Worm (Caenorhabditis elegans) whole organism, young adult: ENCODE measurements around the gene dhhc-5.

ENCODE experiments used
- B0019.2 ChIP-seq: fragments of 200-800 bp; sonication (Bioruptor generic); conservative IDR thresholded peaks from 2 replicates; pipeline ENCODE4 v1.3.6; 2022; ENCODE audit warnings: missing genetic modification reagents, missing genetic modification characterization, missing compliant biosample characterization
- C17E4.6 ChIP-seq: fragments of 200-800 bp; sonication (Bioruptor generic); IDR thresholded peaks from 2 replicates; pipeline ENCODE4 v1.3.6; 2022; ENCODE audit warnings: missing genetic modification reagents, missing genetic modification characterization, missing compliant biosample characterization
- F22D6.2 ChIP-seq: sonication (generic microtip); optimal IDR thresholded peaks from 2 replicates; lab custom pipeline; 2016; ENCODE audit warnings: mild to moderate bottlenecking, missing genetic modification characterization, missing compliant biosample characterization
- F23B12.7 ChIP-seq: sonication (generic microtip); optimal IDR thresholded peaks from 2 replicates; lab custom pipeline; 2017; ENCODE audit warnings: missing genetic modification characterization, mild to moderate bottlenecking, missing compliant biosample characterization, antibody characterized with exemption, moderate library complexity; ENCODE audit not compliant: insufficient read depth
- F33H1.4 ChIP-seq: fragments of 200-800 bp; sonication (Bioruptor generic); IDR thresholded peaks from 2 replicates; pipeline ENCODE4 v1.3.6; 2022; ENCODE audit warnings: missing genetic modification reagents, missing genetic modification characterization, missing compliant biosample characterization
- F37B4.10 ChIP-seq: fragments of 200-800 bp; sonication (Bioruptor generic); IDR thresholded peaks from 2 replicates; pipeline ENCODE4 v1.3.6; 2022; ENCODE audit warnings: missing genetic modification characterization, missing compliant biosample characterization
- K11D2.4 ChIP-seq: fragments of 200-800 bp; sonication (Bioruptor generic); IDR thresholded peaks from 2 replicates; pipeline ENCODE4 v1.3.6; 2022; ENCODE audit warnings: missing genetic modification reagents, missing genetic modification characterization, missing compliant biosample characterization
- T26A5.8 ChIP-seq: sonication (generic microtip); optimal IDR thresholded peaks from 2 replicates; lab custom pipeline; 2016; ENCODE audit warnings: missing genetic modification characterization, missing compliant biosample characterization
- Y53F4B.3 ChIP-seq: fragments of 200-800 bp; sonication (Bioruptor generic); IDR thresholded peaks from 2 replicates; pipeline ENCODE4 v1.3.6; 2022; ENCODE audit warnings: missing genetic modification reagents, missing genetic modification characterization, missing compliant biosample characterization
- Y56A3A.18 ChIP-seq: fragments of 200-800 bp; sonication (Bioruptor generic); IDR thresholded peaks from 2 replicates; pipeline ENCODE4 v1.3.6; 2022; ENCODE audit warnings: missing genetic modification reagents, missing genetic modification characterization, missing compliant biosample characterization
- ama-1 ChIP-seq, 3 experiments: fragments of 150-350 bp in 1 of 3; sonication (generic microtip) in 2 of 3; optimal IDR thresholded peaks; 2 replicates each; lab custom pipeline; 2014 to 2018; ENCODE audit warnings: missing biosample characterization in 2 of 3, missing genetic modification characterization in 2 of 3, missing genetic modification reagents in 2 of 3
- aptf-3 ChIP-seq: fragments of 200-800 bp; sonication (Bioruptor generic); IDR thresholded peaks from 2 replicates; pipeline ENCODE4 v1.3.6; 2022; ENCODE audit warnings: missing genetic modification characterization, missing compliant biosample characterization
- attf-5 ChIP-seq: fragments of 200-800 bp; sonication (Bioruptor generic); optimal IDR thresholded peaks from 2 replicates; lab custom pipeline; 2018; ENCODE audit warnings: mild to moderate bottlenecking, missing genetic modification characterization, missing compliant biosample characterization
- cebp-2 ChIP-seq: fragments of 200-800 bp; sonication (Bioruptor generic); IDR thresholded peaks from 2 replicates; pipeline ENCODE4 v1.3.6; 2022; ENCODE audit warnings: missing genetic modification characterization, missing compliant biosample characterization
- ceh-27 ChIP-seq: fragments of 200-800 bp; sonication (Bioruptor generic); optimal IDR thresholded peaks from 2 replicates; lab custom pipeline; 2018; ENCODE audit warnings: mild to moderate bottlenecking, missing genetic modification characterization, moderate library complexity, missing compliant biosample characterization
- ceh-58 ChIP-seq: fragments of 200-800 bp; sonication (Bioruptor generic); IDR thresholded peaks from 2 replicates; pipeline ENCODE4 v1.3.6; 2022; ENCODE audit warnings: missing genetic modification characterization, missing compliant biosample characterization
- ceh-79 ChIP-seq: sonication (generic microtip); optimal IDR thresholded peaks from 2 replicates; lab custom pipeline; 2017; ENCODE audit warnings: mild to moderate bottlenecking, missing genetic modification characterization, missing compliant biosample characterization
- ceh-91 ChIP-seq: fragments of 200-800 bp; sonication (Bioruptor generic); IDR thresholded peaks from 2 replicates; pipeline ENCODE4 v1.3.6; 2022; ENCODE audit warnings: missing genetic modification reagents, missing genetic modification characterization, missing compliant biosample characterization
- dox-1 ChIP-seq: fragments of 200-800 bp; sonication (Bioruptor generic); IDR thresholded peaks from 2 replicates; pipeline ENCODE4 v1.3.6; 2022; ENCODE audit warnings: missing genetic modification reagents, missing genetic modification characterization, missing compliant biosample characterization
- egrh-3 ChIP-seq: fragments of 200-800 bp; sonication (Bioruptor generic); IDR thresholded peaks from 2 replicates; pipeline ENCODE4 v1.3.6; 2022; ENCODE audit warnings: missing genetic modification reagents, missing genetic modification characterization, missing compliant biosample characterization
- him-1 ChIP-seq: sonication (generic microtip); optimal IDR thresholded peaks from 2 replicates; lab custom pipeline; 2016; ENCODE audit warnings: missing genotype, missing genetic modification reagents, missing genetic modification characterization, missing compliant biosample characterization
- hlh-12 ChIP-seq: sonication (generic microtip); optimal IDR thresholded peaks from 2 replicates; lab custom pipeline; 2016; ENCODE audit warnings: missing genetic modification characterization, missing compliant biosample characterization
- hlh-26 ChIP-seq: fragments of 200-800 bp; sonication (Bioruptor generic); conservative IDR thresholded peaks from 2 replicates; pipeline ENCODE4 v1.3.6; 2022; ENCODE audit warnings: missing genetic modification reagents, missing genetic modification characterization, missing compliant biosample characterization
- hmg-1.2 ChIP-seq: fragments of 200-800 bp; sonication (Bioruptor generic); IDR thresholded peaks from 2 replicates; pipeline ENCODE4 v1.3.6; 2022; ENCODE audit warnings: missing genetic modification reagents, missing genetic modification characterization, missing compliant biosample characterization
- hsf-1 ChIP-seq: fragments of 200-800 bp; sonication (Bioruptor generic); IDR thresholded peaks from 2 replicates; pipeline ENCODE4 v1.3.6; 2022; ENCODE audit warnings: missing genetic modification reagents, missing genetic modification characterization, missing compliant biosample characterization
- lag-1 ChIP-seq: fragments of 200-800 bp; sonication (Bioruptor generic); IDR thresholded peaks from 2 replicates; pipeline ENCODE4 v1.3.6; 2022; ENCODE audit warnings: missing genetic modification reagents, missing genetic modification characterization, missing compliant biosample characterization
- let-526 ChIP-seq: fragments of 200-800 bp; sonication (Bioruptor generic); IDR thresholded peaks from 2 replicates; pipeline ENCODE4 v1.3.6; 2022; ENCODE audit warnings: missing genetic modification reagents, missing genetic modification characterization, missing compliant biosample characterization
- let-607 ChIP-seq, 2 experiments: fragments of 200-800 bp in 1 of 2; sonication (Bioruptor generic) in 1 of 2; sonication (generic microtip) in 1 of 2; optimal IDR thresholded peaks; 2 replicates each; lab custom pipeline; 2016 to 2018; ENCODE audit warnings: mild to moderate bottlenecking in 2 of 2, missing compliant biosample characterization in 2 of 2, missing genetic modification characterization in 2 of 2, moderate library complexity in 2 of 2, missing genotype in 1 of 2
- lin-35 ChIP-seq, 3 experiments: fragments of 150-350 bp in 2 of 3; sonication (generic microtip) in 1 of 3; optimal IDR thresholded peaks; 2 replicates each; lab custom pipeline; 2014 to 2018; ENCODE audit warnings: missing biosample characterization in 3 of 3, missing genetic modification characterization in 3 of 3, missing genetic modification reagents in 3 of 3
- lin-40 ChIP-seq: sonication (generic microtip); optimal IDR thresholded peaks from 2 replicates; lab custom pipeline; 2016; ENCODE audit warnings: missing genetic modification characterization, mild to moderate bottlenecking, missing compliant biosample characterization, missing genotype, missing genetic modification reagents
- lir-1 ChIP-seq: fragments of 200-800 bp; sonication (Bioruptor generic); conservative IDR thresholded peaks from 2 replicates; pipeline ENCODE4 v1.3.6; 2022; ENCODE audit warnings: missing genetic modification reagents, missing genetic modification characterization, missing compliant biosample characterization
- lsy-27 ChIP-seq: sonication (generic microtip); optimal IDR thresholded peaks from 2 replicates; lab custom pipeline; 2017; ENCODE audit warnings: missing genetic modification characterization, mild to moderate bottlenecking, missing compliant biosample characterization, antibody characterized with exemption, missing genotype, borderline replicate concordance; ENCODE audit not compliant: insufficient read depth
- mes-4 ChIP-seq: sonication (generic microtip); optimal IDR thresholded peaks from 2 replicates; lab custom pipeline; 2016; ENCODE audit warnings: missing genotype, missing genetic modification characterization, missing compliant biosample characterization
- nfya-1 ChIP-seq: sonication (generic microtip); optimal IDR thresholded peaks from 2 replicates; lab custom pipeline; 2017; ENCODE audit warnings: antibody characterized with exemption, missing compliant biosample characterization, missing genetic modification characterization, borderline replicate concordance; ENCODE audit not compliant: insufficient read depth
- nhr-120 ChIP-seq: fragments of 200-800 bp; sonication (Bioruptor generic); IDR thresholded peaks from 2 replicates; pipeline ENCODE4 v1.3.6; 2022; ENCODE audit warnings: missing genetic modification characterization, missing compliant biosample characterization
- sea-2 ChIP-seq: fragments of 200-800 bp; sonication (Bioruptor generic); IDR thresholded peaks from 2 replicates; pipeline ENCODE4 v1.3.6; 2022; ENCODE audit warnings: missing genetic modification characterization, missing compliant biosample characterization
- snpc-3.4 ChIP-seq: sonication (generic microtip); optimal IDR thresholded peaks from 2 replicates; lab custom pipeline; 2017; ENCODE audit warnings: missing genetic modification characterization, mild to moderate bottlenecking, missing compliant biosample characterization, antibody characterized with exemption, moderate library complexity, missing genotype, missing genetic modification reagents
- tbx-9 ChIP-seq: sonication (generic microtip); optimal IDR thresholded peaks from 2 replicates; lab custom pipeline; 2016; ENCODE audit warnings: borderline replicate concordance, missing genetic modification characterization, inconsistent platforms, missing compliant biosample characterization
- tlf-1 ChIP-seq: fragments of 200-800 bp; sonication (Bioruptor generic); optimal IDR thresholded peaks from 2 replicates; lab custom pipeline; 2018; ENCODE audit warnings: mild to moderate bottlenecking, missing genetic modification characterization, missing compliant biosample characterization
- xnd-1 ChIP-seq: sonication (generic microtip); optimal IDR thresholded peaks from 2 replicates; lab custom pipeline; 2016; ENCODE audit warnings: missing genotype, missing genetic modification reagents, missing genetic modification characterization, missing compliant biosample characterization
- zim-3 ChIP-seq: sonication (generic microtip); optimal IDR thresholded peaks from 2 replicates; lab custom pipeline; 2017; ENCODE audit warnings: mild to moderate bottlenecking, missing genetic modification characterization, moderate library complexity, missing compliant biosample characterization
- ztf-18 ChIP-seq: sonication (generic microtip); optimal IDR thresholded peaks from 2 replicates; lab custom pipeline; 2016; ENCODE audit warnings: missing genotype, mild to moderate bottlenecking, missing genetic modification characterization, missing compliant biosample characterization
- ztf-25 ChIP-seq: fragments of 200-800 bp; sonication (Bioruptor generic); IDR thresholded peaks from 2 replicates; pipeline ENCODE4 v1.3.6; 2022; ENCODE audit warnings: missing genetic modification reagents, missing genetic modification characterization, missing compliant biosample characterization
- ztf-26 ChIP-seq: sonication (generic microtip); optimal IDR thresholded peaks from 2 replicates; lab custom pipeline; 2017; ENCODE audit warnings: missing genetic modification characterization, missing compliant biosample characterization
- ztf-3 ChIP-seq: fragments of 200-800 bp; sonication (Bioruptor generic); optimal IDR thresholded peaks from 2 replicates; lab custom pipeline; 2018; ENCODE audit warnings: mild to moderate bottlenecking, missing genetic modification characterization, missing compliant biosample characterization
- ztf-6 ChIP-seq: fragments of 200-800 bp; sonication (Bioruptor generic); IDR thresholded peaks from 2 replicates; pipeline ENCODE4 v1.3.6; 2022; ENCODE audit warnings: missing genetic modification reagents, missing genetic modification characterization, missing compliant biosample characterization

Gene dhhc-5

ce11 chrIII:6881745-6882144 lies 32.9 kb upstream of the dhhc-5 start:
- TF ChIP-seq nhr-120 (no peak), B0019.2 (GFP tag; lab: Robert Waterston, UW) (no peak), ztf-18 (no peak), ceh-58 (GFP tag; lab: Robert Waterston, UW) (no peak), him-1 (no peak), C17E4.6 (GFP tag; lab: Robert Waterston, UW) (no peak), tbx-9 (tag; lab: Kevin White, UChicago) (no peak), sea-2 (no peak), ztf-3 (GFP tag; lab: Kevin White, UChicago) (no peak), ztf-26 (tag; lab: Kevin White, UChicago) (no peak), ceh-27 (GFP tag; lab: Kevin White, UChicago) (no peak)

- TF ChIP-seq hlh-26 (GFP tag; lab: Robert Waterston, UW) (no peak), attf-5 (GFP tag; lab: Kevin White, UChicago) (no peak), zim-3 (no peak), ztf-18 (no peak), ceh-79 (tag; lab: Kevin White, UChicago) (no peak), T26A5.8 (tag; lab: Kevin White, UChicago) (no peak), hlh-12 (tag; lab: Kevin White, UChicago) (no peak), snpc-3.4 (tag; lab: Kevin White, UChicago) (no peak), xnd-1 (tag; lab: Kevin White, UChicago) (no peak), tlf-1 (GFP tag; lab: Kevin White, UChicago) (no peak), lin-40 (tag; lab: Kevin White, UChicago) (no peak), F33H1.4 (no peak), egrh-3 (GFP tag; lab: Robert Waterston, UW) (no peak), nfya-1 (no peak)
Observed at ce11 chrIII:6880797-6881196, 31.9 kb upstream of the dhhc-5 start, which contains the start of gene K04C2.7. TSS of gene K04C2.7 (plus strand) at chrIII:6881097.

- TF ChIP-seq Y53F4B.3 (GFP tag; lab: Robert Waterston, UW) = no peak
- TF ChIP-seq lag-1 (GFP tag; lab: Robert Waterston, UW) = no peak
- TF ChIP-seq mes-4 = no peak
- peak; percentile 51; the same call in 1 of the 2 replicates for TF ChIP-seq K11D2.4
- no peak for TF ChIP-seq F23B12.7 (tag; lab: Kevin White, UChicago)
- no peak for TF ChIP-seq lsy-27 (tag; lab: Kevin White, UChicago)
- TF ChIP-seq cebp-2 (GFP tag; lab: Robert Waterston, UW) = no peak
- no peak for TF ChIP-seq hmg-1.2
- no peak for TF ChIP-seq let-526 (GFP tag; lab: Robert Waterston, UW)
- peak; percentile 23 for TF ChIP-seq tlf-1 (GFP tag; lab: Kevin White, UChicago)
- no peak for TF ChIP-seq hsf-1 (GFP tag; lab: Robert Waterston, UW)
- TF ChIP-seq dox-1 (GFP tag; lab: Robert Waterston, UW) = no peak
- TF ChIP-seq F22D6.2 (tag; lab: Kevin White, UChicago) = no peak
- no peak for TF ChIP-seq ztf-6 (GFP tag; lab: Robert Waterston, UW)
- no peak for TF ChIP-seq nhr-120
- no peak for TF ChIP-seq ztf-25 (GFP tag; lab: Robert Waterston, UW)
- no peak for TF ChIP-seq ceh-91 (GFP tag; lab: Robert Waterston, UW)
- peak in 1 of 3 experiments; percentile 10 for TF ChIP-seq lin-35 (GFP tag; optimal IDR thresholded peaks at IDR 0.05; lab: Kevin White, UChicago)
- TF ChIP-seq ama-1 (optimal IDR thresholded peaks at IDR 0.05; lab: Kevin White, UChicago) = peak; percentile 46
- no peak for TF ChIP-seq ama-1 (GFP tag; optimal IDR thresholded peaks at IDR 0.05; lab: Kevin White, UChicago)
- no peak for TF ChIP-seq Y56A3A.18 (GFP tag; lab: Robert Waterston, UW)
- TF ChIP-seq let-607 (tag; optimal IDR thresholded peaks at IDR 0.05; lab: Kevin White, UChicago) = no peak
- TF ChIP-seq F37B4.10 (GFP tag; lab: Robert Waterston, UW) = no peak
- no peak for TF ChIP-seq lir-1 (GFP tag; lab: Robert Waterston, UW)
- TF ChIP-seq aptf-3 (GFP tag; lab: Robert Waterston, UW) = no peak
Observed at ce11 chrIII:6873724-6874123, 24.9 kb upstream of the dhhc-5 start.
